Worm (Caenorhabditis elegans): ENCODE results near the gene C50H11.8.

C50H11.8 gene

ce11 chrV:3024274-3024673 is 30.1 kb upstream of the C50H11.8 start, which contains the start of gene asp-8:
Gene asp-8, plus strand, starts transcription at chrV:3024549.
- no peak for TF ChIP-seq lim-6 (tag; optimal IDR thresholded peaks at IDR 0.05)
- no peak for TF ChIP-seq ets-4 (tag; optimal IDR thresholded peaks at IDR 0.05)
- TF ChIP-seq syd-9 (tag; optimal IDR thresholded peaks at IDR 0.05), result no peak
- TF ChIP-seq pqm-1 (tag; optimal IDR thresholded peaks at IDR 0.05), result no peak
- no peak for TF ChIP-seq nhr-11 (tag; optimal IDR thresholded peaks at IDR 0.05)
- TF ChIP-seq elt-2 (tag; optimal IDR thresholded peaks at IDR 0.05), result no peak
- TF ChIP-seq hlh-30 (tag; optimal IDR thresholded peaks at IDR 0.05; ENCODE audit: insufficient read depth), result no peak
- no peak for TF ChIP-seq tbx-7 (tag; optimal IDR thresholded peaks at IDR 0.05)
- no peak for TF ChIP-seq ceh-31 (tag; optimal IDR thresholded peaks at IDR 0.05)
- TF ChIP-seq ceh-22 (tag; optimal IDR thresholded peaks at IDR 0.05), result no peak
- no peak for TF ChIP-seq ttx-3 (tag; optimal IDR thresholded peaks at IDR 0.05)
- no peak for TF ChIP-seq dve-1 (tag; optimal IDR thresholded peaks at IDR 0.05)
- no peak for TF ChIP-seq hlh-6 (tag; optimal IDR thresholded peaks at IDR 0.05)
- TF ChIP-seq mec-3 (tag; optimal IDR thresholded peaks at IDR 0.05; ENCODE audit: borderline replicate concordance), result no peak
- TF ChIP-seq sox-2 (GFP tag; IDR thresholded peaks at IDR 0.05), result no peak
- TF ChIP-seq ceh-19 (GFP tag; optimal IDR thresholded peaks at IDR 0.05), result no peak
- TF ChIP-seq ceh-14 (tag; optimal IDR thresholded peaks at IDR 0.05), result no peak
- no peak for TF ChIP-seq ceh-30 (tag; optimal IDR thresholded peaks at IDR 0.05)

- TF ChIP-seq Y22D7AL.16 (tag; optimal IDR thresholded peaks at IDR 0.05), result no peak
- TF ChIP-seq rnt-1 (tag; optimal IDR thresholded peaks at IDR 0.05), result no peak
- TF ChIP-seq pha-4 (tag; optimal IDR thresholded peaks at IDR 0.05), result no peak
- TF ChIP-seq lim-6 (tag; optimal IDR thresholded peaks at IDR 0.05), result no peak
- TF ChIP-seq zip-5 (tag; optimal IDR thresholded peaks at IDR 0.05), result no peak
- TF ChIP-seq lin-11 (tag; optimal IDR thresholded peaks at IDR 0.05), result no peak
- no peak for TF ChIP-seq ref-2 (tag; optimal IDR thresholded peaks at IDR 0.05)
- TF ChIP-seq T23F11.4 (GFP tag; optimal IDR thresholded peaks at IDR 0.05), result no peak
- TF ChIP-seq ceh-22 (tag; optimal IDR thresholded peaks at IDR 0.05), result no peak
Measured at ce11 chrV:3028205-3028604, 26.1 kb upstream of the C50H11.8 start, which contains the start of gene asp-7. Gene asp-7, plus strand, starts transcription at chrV:3028285.

- TF ChIP-seq nfya-1 (tag; optimal IDR thresholded peaks at IDR 0.05), result no peak
- TF ChIP-seq elt-2 (tag; optimal IDR thresholded peaks at IDR 0.05), result no peak
- no peak for TF ChIP-seq sox-4 (tag; optimal IDR thresholded peaks at IDR 0.05)
- TF ChIP-seq sdc-2 (tag; optimal IDR thresholded peaks at IDR 0.05), result no peak
- no peak for TF ChIP-seq pag-3 (tag; optimal IDR thresholded peaks at IDR 0.05; ENCODE audit: borderline replicate concordance)
- TF ChIP-seq che-1 (tag; optimal IDR thresholded peaks at IDR 0.05), result no peak
- TF ChIP-seq syd-9 (tag; optimal IDR thresholded peaks at IDR 0.05), result no peak
- no peak for TF ChIP-seq dmd-4 (tag; optimal IDR thresholded peaks at IDR 0.05; ENCODE audit: borderline replicate concordance)
- TF ChIP-seq lin-11 (tag; optimal IDR thresholded peaks at IDR 0.05), result no peak
- TF ChIP-seq madf-2 (tag; optimal IDR thresholded peaks at IDR 0.05), result no peak
Measured at ce11 chrV:3032343-3032742, 22.0 kb upstream of the C50H11.8 start, which contains the start of gene irld-38. Gene irld-38, minus strand, starts transcription at chrV:3032443.

ce11 chrV:3034236-3034635 is 20.1 kb upstream of the C50H11.8 start, which contains the start of gene srw-8:
Gene srw-8, minus strand, starts transcription at chrV:3034336.
- TF ChIP-seq rnt-1 (tag; optimal IDR thresholded peaks at IDR 0.05) (no peak), ceh-9 (tag; optimal IDR thresholded peaks at IDR 0.05) (no peak), fax-1 (tag; optimal IDR thresholded peaks at IDR 0.05) (no peak), hlh-15 (tag; optimal IDR thresholded peaks at IDR 0.05) (no peak), hlh-13 (GFP tag; optimal IDR thresholded peaks at IDR 0.05) (no peak), pax-1 (tag; optimal IDR thresholded peaks at IDR 0.05) (no peak), ttx-3 (tag; optimal IDR thresholded peaks at IDR 0.05) (no peak), ceh-30 (tag; optimal IDR thresholded peaks at IDR 0.05) (no peak), Y22D7AL.16 (tag; optimal IDR thresholded peaks at IDR 0.05) (no peak), nfya-1 (tag; optimal IDR thresholded peaks at IDR 0.05) (no peak), pha-2 (tag; optimal IDR thresholded peaks at IDR 0.05) (no peak), syd-9 (tag; optimal IDR thresholded peaks at IDR 0.05) (no peak), hlh-6 (tag; optimal IDR thresholded peaks at IDR 0.05) (no peak), unc-3 (GFP tag; conservative IDR thresholded peaks at IDR 0.05) (no peak), unc-3 (tag; optimal IDR thresholded peaks at IDR 0.05) (no peak)
